Fruit fly (Drosophila melanogaster) whole organism, wandering third instar larva: Measurements from ENCODE around the gene RNF220.

ENCODE experiments used
- Dfd ChIP-seq: fragments of >200 bp; optimal IDR thresholded peaks from 2 replicates; lab custom pipeline; 2017; ENCODE audit warnings: missing biosample characterization, missing genetic modification characterization
- Dif ChIP-seq: fragments of 200-275, 200-300 bp; sonication (Bioruptor generic); optimal IDR thresholded peaks from 2 replicates; lab custom pipeline; 2018; ENCODE audit warnings: missing biosample characterization, missing genetic modification characterization; ENCODE audit not compliant: partially characterized antibody
- HLH106 ChIP-seq: fragments of 200-800 bp; optimal IDR thresholded peaks from 3 replicates; lab custom pipeline; 2019; ENCODE audit warnings: missing biosample characterization, mild to moderate bottlenecking, missing genetic modification characterization, moderate library complexity
- Hr78 ChIP-seq: fragments of >200 bp; optimal IDR thresholded peaks from 2 replicates; lab custom pipeline; 2017; ENCODE audit warnings: missing biosample characterization, missing genetic modification characterization
- Hr83 ChIP-seq: fragments of 200-300 bp; sonication (Bioruptor generic); optimal IDR thresholded peaks from 2 replicates; lab custom pipeline; 2016; ENCODE audit warnings: missing biosample characterization, mild to moderate bottlenecking, missing genetic modification characterization, moderate library complexity; ENCODE audit not compliant: poor library complexity, severe bottlenecking
- Jra ChIP-seq: sonication (Bioruptor generic); optimal IDR thresholded peaks from 2 replicates; lab custom pipeline; 2016; ENCODE audit warnings: missing biosample characterization, missing genetic modification characterization
- Mio ChIP-seq: sonication (Bioruptor generic); optimal IDR thresholded peaks from 2 replicates; lab custom pipeline; 2016; ENCODE audit warnings: missing biosample characterization, missing genetic modification characterization
- Myc ChIP-seq: fragments of >200 bp; optimal IDR thresholded peaks from 2 replicates; lab custom pipeline; 2017
- OdsH ChIP-seq: fragments of 200-800 bp; sonication (Bioruptor generic); optimal IDR thresholded peaks from 2 replicates; lab custom pipeline; 2016; ENCODE audit warnings: missing biosample characterization, mild to moderate bottlenecking, missing genetic modification characterization
- Rel ChIP-seq, 2 experiments: fragments of 200-800 bp; sonication (Bioruptor generic) in 1 of 2; optimal IDR thresholded peaks; 2 replicates in 1 of 2; 3 replicates in 1 of 2; lab custom pipeline; 2016 to 2019; ENCODE audit warnings: mild to moderate bottlenecking in 2 of 2, missing biosample characterization in 2 of 2, missing genetic modification characterization in 2 of 2, moderate library complexity in 1 of 2
- Sp1 ChIP-seq: fragments of 200-800 bp; sonication (Bioruptor generic); optimal IDR thresholded peaks from 3 replicates; lab custom pipeline; 2019; ENCODE audit warnings: missing biosample characterization, mild to moderate bottlenecking, missing genetic modification characterization, moderate library complexity
- Vsx2 ChIP-seq: fragments of 200-300, 225-300 bp; sonication (Bioruptor generic); optimal IDR thresholded peaks from 2 replicates; lab custom pipeline; 2018; ENCODE audit warnings: missing biosample characterization, missing genetic modification characterization; ENCODE audit not compliant: partially characterized antibody
- br ChIP-seq: fragments of 200-800 bp; sonication (Bioruptor generic); optimal IDR thresholded peaks from 2 replicates; lab custom pipeline; 2016; ENCODE audit warnings: missing biosample characterization, missing genetic modification characterization
- brk ChIP-seq: fragments of 200-800 bp; sonication (Bioruptor generic); optimal IDR thresholded peaks from 2 replicates; lab custom pipeline; 2016; ENCODE audit warnings: missing biosample characterization, mild to moderate bottlenecking, missing genetic modification characterization
- dl ChIP-seq, 2 experiments: fragments of 175-275, 200-275 bp in 1 of 2; fragments of 200-275 bp in 1 of 2; sonication (Bioruptor generic); optimal IDR thresholded peaks; lab custom pipeline; 2018; ENCODE audit warnings: mild to moderate bottlenecking in 2 of 2, missing biosample characterization in 2 of 2, missing genetic modification characterization in 2 of 2, moderate library complexity in 2 of 2; ENCODE audit not compliant: partially characterized antibody in 2 of 2, insufficient read depth in 1 of 2
- dmrt93B ChIP-seq: fragments of 200-800 bp; sonication (Bioruptor generic); optimal IDR thresholded peaks from 2 replicates; lab custom pipeline; 2018; ENCODE audit warnings: missing biosample characterization, mild to moderate bottlenecking, missing genetic modification characterization
- ey ChIP-seq: fragments of 200-800 bp; sonication (Bioruptor generic); optimal IDR thresholded peaks from 2 replicates; lab custom pipeline; 2016; ENCODE audit warnings: missing biosample characterization, missing genetic modification characterization
- foxo ChIP-seq, 2 experiments: fragments of 200-800 bp; sonication (Bioruptor generic); optimal IDR thresholded peaks; 2 replicates in 1 of 2; 3 replicates in 1 of 2; lab custom pipeline; 2016 to 2017; ENCODE audit warnings: missing biosample characterization in 2 of 2, missing genetic modification characterization in 2 of 2
- fru ChIP-seq: fragments of 200-800 bp; sonication (Bioruptor generic); optimal IDR thresholded peaks from 3 replicates; lab custom pipeline; 2016; ENCODE audit warnings: missing biosample characterization, mild to moderate bottlenecking, missing genetic modification characterization
- h ChIP-seq: fragments of 200-800 bp; sonication (Bioruptor generic); optimal IDR thresholded peaks from 3 replicates; lab custom pipeline; 2016; ENCODE audit warnings: missing biosample characterization, mild to moderate bottlenecking, missing genetic modification characterization
- jim ChIP-seq: fragments of 175-275, 200-325 bp; sonication (Bioruptor generic); optimal IDR thresholded peaks from 2 replicates; lab custom pipeline; 2016; ENCODE audit warnings: missing biosample characterization, mild to moderate bottlenecking, missing genetic modification characterization
- lola ChIP-seq: fragments of >200 bp; optimal IDR thresholded peaks from 2 replicates; lab custom pipeline; 2017; ENCODE audit warnings: missing biosample characterization, missing genetic modification characterization
- rgr ChIP-seq: fragments of 200-800 bp; sonication (Bioruptor generic); optimal IDR thresholded peaks from 3 replicates; lab custom pipeline; 2016; ENCODE audit warnings: missing biosample characterization, mild to moderate bottlenecking, missing genetic modification characterization
- sv ChIP-seq: fragments of 200-800 bp; sonication (Bioruptor generic); optimal IDR thresholded peaks from 3 replicates; lab custom pipeline; 2016; ENCODE audit warnings: missing biosample characterization, missing genetic modification characterization
- tai ChIP-seq: sonication (Bioruptor generic); optimal IDR thresholded peaks from 2 replicates; lab custom pipeline; 2016; ENCODE audit warnings: missing biosample characterization, missing genetic modification characterization
- usp ChIP-seq: fragments of >200 bp; optimal IDR thresholded peaks from 2 replicates; lab custom pipeline; 2017; ENCODE audit warnings: missing biosample characterization, missing genetic modification characterization
- woc ChIP-seq: sonication (Bioruptor generic); optimal IDR thresholded peaks from 2 replicates; lab custom pipeline; 2016; ENCODE audit warnings: missing biosample characterization, mild to moderate bottlenecking, missing genetic modification characterization

Gene RNF220

DNA sequence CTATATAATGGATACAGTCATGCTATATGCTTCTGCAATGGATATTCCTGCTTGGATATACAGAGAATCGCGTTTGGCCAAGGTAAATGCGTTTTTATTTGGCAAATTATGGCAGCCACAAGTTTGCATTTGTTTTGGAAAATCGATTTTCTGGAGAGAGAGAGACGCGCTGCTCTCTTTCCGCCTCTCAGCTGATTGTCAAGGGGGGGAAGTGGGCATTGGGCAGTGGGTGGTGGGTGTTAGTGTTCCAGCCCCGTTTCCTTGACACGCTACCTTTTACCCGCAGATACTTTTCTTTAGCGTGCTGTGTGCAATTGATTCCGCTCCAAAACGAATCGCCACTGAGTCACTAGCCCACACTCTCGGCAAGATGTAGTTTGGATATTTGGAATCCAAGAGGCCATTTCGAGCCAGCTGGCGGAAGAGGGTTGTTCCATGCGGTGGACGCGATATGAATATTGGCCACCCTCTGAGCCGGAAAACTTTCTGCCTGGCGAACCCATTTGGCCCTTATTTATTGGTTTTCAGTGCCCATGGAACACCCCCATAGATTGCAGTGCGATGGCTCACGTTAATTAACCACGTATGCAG lies 29.1 kb upstream of the RNF220 start:
- TF ChIP-seq usp (GFP tag; lab: Kevin White, UChicago) = no peak
- TF ChIP-seq dl (GFP tag; optimal IDR thresholded peaks at IDR 0.05; lab: Kevin White, UChicago; ENCODE audit: insufficient read depth in 1 of 2, partially characterized antibody in 2 of 2) = peak in 1 of 2 experiments; percentile 8

DNA sequence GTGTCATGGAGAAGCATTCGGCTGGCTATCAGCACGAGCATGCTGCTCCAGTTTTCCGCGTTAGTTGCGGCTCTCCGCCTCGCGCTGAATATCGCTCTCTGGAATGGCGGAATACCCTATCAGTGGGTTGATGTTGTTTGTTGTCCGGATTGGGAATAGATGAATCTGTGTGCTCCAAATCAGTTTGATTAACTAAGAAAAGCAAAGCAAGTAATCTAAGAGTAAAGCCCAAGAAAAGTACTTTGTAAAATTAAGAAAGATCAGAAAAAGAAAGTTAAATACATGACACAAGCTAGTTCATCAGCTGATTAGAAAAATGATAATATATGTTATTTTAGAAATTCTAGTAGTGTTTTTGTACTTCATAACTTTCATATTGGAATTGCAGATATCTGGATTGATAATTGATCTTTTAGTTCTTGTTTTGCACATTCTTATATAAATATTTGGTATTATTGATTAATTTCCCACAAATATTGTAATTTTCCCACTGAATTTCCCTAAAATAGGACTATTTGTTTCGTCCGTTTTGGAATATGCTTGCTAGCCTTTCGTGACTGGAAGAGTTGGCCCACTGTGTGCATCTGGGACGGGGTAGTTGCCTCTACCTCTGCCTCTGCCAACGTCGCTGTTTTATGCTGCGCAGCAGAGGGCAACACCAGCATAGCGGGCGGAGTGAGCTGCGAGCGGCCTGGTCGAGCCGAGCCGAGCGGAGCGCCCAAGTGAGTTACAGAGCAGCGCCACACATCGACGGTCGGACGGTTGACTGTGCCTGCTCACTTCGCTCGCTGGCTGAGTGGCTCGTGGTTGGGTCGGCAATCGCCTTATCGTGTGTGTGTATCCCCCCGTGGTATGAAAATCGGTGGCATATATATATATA lies 27.9 kb upstream of the RNF220 start:
- TF ChIP-seq Dif (GFP tag; lab: Kevin White, UChicago) (peak; percentile 62), Hr78 (no peak), usp (GFP tag; lab: Kevin White, UChicago) (no peak), ey (GFP tag; lab: Kevin White, UChicago) (peak; percentile 5), Vsx2 (no peak), Rel (GFP tag; optimal IDR thresholded peaks at IDR 0.05; lab: Kevin White, UChicago) (no peak), Rel (tag; optimal IDR thresholded peaks at IDR 0.05; lab: Kevin White, UChicago) (peak; percentile 83), fru (peak; percentile 6), Sp1 (no peak), Myc (lab: Kevin White, UChicago) (no peak), foxo (GFP tag; optimal IDR thresholded peaks at IDR 0.05; lab: Kevin White, UChicago) (peak in 1 of 2 experiments; percentile 33), woc (GFP tag; lab: Kevin White, UChicago) (no peak), rgr (GFP tag; lab: Kevin White, UChicago) (peak; percentile 19), dl (GFP tag; optimal IDR thresholded peaks at IDR 0.05; lab: Kevin White, UChicago; ENCODE audit: insufficient read depth in 1 of 2, partially characterized antibody in 2 of 2) (peak in 1 of 2 experiments; percentile 53), Mio (GFP tag; lab: Kevin White, UChicago) (no peak), sv (GFP tag; lab: Kevin White, UChicago) (peak; percentile 22), OdsH (GFP tag; lab: Kevin White, UChicago) (no peak), h (peak; percentile 22)

DNA sequence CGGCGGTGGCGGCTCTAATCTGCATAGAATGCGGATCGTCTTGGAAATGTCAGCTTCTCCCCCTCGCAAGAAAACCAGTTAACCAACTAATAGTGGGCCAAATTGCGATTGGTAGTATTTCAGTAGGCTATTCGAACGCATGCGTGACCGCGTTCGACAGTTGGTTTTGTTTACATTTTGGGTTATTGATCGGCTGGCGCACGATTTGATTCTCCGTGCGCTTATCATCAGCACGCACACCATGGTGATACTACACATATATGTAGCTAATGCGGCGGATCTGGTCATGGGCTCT lies 27.3 kb upstream of the RNF220 start:
- TF ChIP-seq usp (GFP tag; lab: Kevin White, UChicago) (no peak), foxo (GFP tag; optimal IDR thresholded peaks at IDR 0.05; lab: Kevin White, UChicago) (no peak), Sp1 (no peak), lola (GFP tag; lab: Kevin White, UChicago) (no peak), Mio (GFP tag; lab: Kevin White, UChicago) (no peak), Rel (GFP tag; optimal IDR thresholded peaks at IDR 0.05; lab: Kevin White, UChicago) (no peak), Rel (tag; optimal IDR thresholded peaks at IDR 0.05; lab: Kevin White, UChicago) (peak; percentile 33), tai (GFP tag; lab: Kevin White, UChicago) (no peak), dl (GFP tag; optimal IDR thresholded peaks at IDR 0.05; lab: Kevin White, UChicago; ENCODE audit: insufficient read depth in 1 of 2, partially characterized antibody in 2 of 2) (no peak), Hr83 (peak; percentile 6), jim (GFP tag; lab: Kevin White, UChicago) (no peak)

DNA sequence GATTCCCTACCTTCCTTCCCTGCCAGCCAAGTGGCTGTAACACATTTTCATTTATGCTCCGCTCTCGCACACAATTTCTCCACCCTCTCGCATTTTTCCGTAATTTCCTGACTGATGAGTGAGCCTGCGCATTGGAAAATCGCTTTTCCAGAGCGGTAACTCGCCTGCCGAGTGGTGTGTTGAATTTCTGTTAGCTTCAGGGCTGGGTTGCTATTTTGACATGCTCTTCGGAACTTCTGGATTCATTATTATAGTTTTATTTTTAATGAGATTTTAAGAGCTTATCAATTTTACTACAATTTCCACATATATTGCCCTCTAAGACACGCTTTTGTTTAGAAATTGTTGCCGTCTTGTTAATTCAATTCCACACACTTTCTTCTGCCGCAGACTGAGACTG lies 26.7 kb upstream of the RNF220 start:
- TF ChIP-seq usp (GFP tag; lab: Kevin White, UChicago) = no peak
- no peak for TF ChIP-seq tai (GFP tag; lab: Kevin White, UChicago)
- TF ChIP-seq brk (GFP tag; lab: Kevin White, UChicago) = no peak
- TF ChIP-seq ey (GFP tag; lab: Kevin White, UChicago) = no peak
- no peak for TF ChIP-seq woc (GFP tag; lab: Kevin White, UChicago)
- TF ChIP-seq Rel (GFP tag; optimal IDR thresholded peaks at IDR 0.05; lab: Kevin White, UChicago) = no peak
- no peak for TF ChIP-seq Rel (tag; optimal IDR thresholded peaks at IDR 0.05; lab: Kevin White, UChicago)
- TF ChIP-seq HLH106 = no peak
- TF ChIP-seq Myc (lab: Kevin White, UChicago) = no peak
- no peak for TF ChIP-seq OdsH (GFP tag; lab: Kevin White, UChicago)
- no peak for TF ChIP-seq Mio (GFP tag; lab: Kevin White, UChicago)
- TF ChIP-seq rgr (GFP tag; lab: Kevin White, UChicago) = no peak
- TF ChIP-seq dl (GFP tag; optimal IDR thresholded peaks at IDR 0.05; lab: Kevin White, UChicago; ENCODE audit: insufficient read depth in 1 of 2, partially characterized antibody in 2 of 2) = no peak
- TF ChIP-seq dmrt93B (GFP tag; lab: Kevin White, UChicago) = no peak
- TF ChIP-seq fru = no peak
- no peak for TF ChIP-seq h
- TF ChIP-seq Jra (GFP tag; lab: Kevin White, UChicago) = no peak
- no peak for TF ChIP-seq Dfd
- TF ChIP-seq Dif (GFP tag; lab: Kevin White, UChicago) = no peak
- TF ChIP-seq br (GFP tag; lab: Kevin White, UChicago) = no peak
- TF ChIP-seq, all 38 proteins: peak for 0
